Worm (Caenorhabditis elegans) whole organism, L2 larva: ENCODE data around the gene Y46G5A.34.

Experiments used
- mdl-1 ChIP-seq, 2 experiments: fragments of 150-350 bp in 1 of 2; sonication (generic microtip) in 1 of 2; optimal IDR thresholded peaks; 2 replicates each; lab custom pipeline; 2017; ENCODE audit warnings: missing biosample characterization in 2 of 2, missing genetic modification characterization in 2 of 2
- nhr-23 ChIP-seq: fragments of 150-350 bp; optimal IDR thresholded peaks from 2 replicates; lab custom pipeline; 2014; ENCODE audit warnings: missing biosample characterization, missing genetic modification reagents, missing genetic modification characterization
- snpc-4 ChIP-seq: fragments of 150-350 bp; optimal IDR thresholded peaks from 2 replicates; lab custom pipeline; 2014; ENCODE audit warnings: missing biosample characterization, missing genetic modification characterization
- unc-39 ChIP-seq: fragments of 150-350 bp; optimal IDR thresholded peaks from 2 replicates; lab custom pipeline; 2014; ENCODE audit warnings: missing biosample characterization, missing genetic modification characterization
- unc-62 ChIP-seq: fragments of 150-350 bp; optimal IDR thresholded peaks from 2 replicates; lab custom pipeline; 2014; ENCODE audit warnings: missing biosample characterization, missing genetic modification reagents, missing genetic modification characterization

- TF ChIP-seq nhr-23 (tag; lab: Kevin White, UChicago) (no peak), unc-39 (tag; lab: Kevin White, UChicago) (no peak), unc-62 (GFP tag; lab: Kevin White, UChicago) (no peak), snpc-4 (tag; lab: Kevin White, UChicago) (no peak), mdl-1 (tag; optimal IDR thresholded peaks at IDR 0.05; lab: Kevin White, UChicago) (no peak)
Measured at ce11 chrII:12789497-12789896, 13.0 kb downstream of the Y46G5A.34 start.
